Fruit fly (Drosophila melanogaster) whole organism, prepupa: ENCODE measurements around the gene Phlpp.

Experiments
- CG11294 ChIP-seq: fragments of 200-800 bp; sonication (Bioruptor generic); IDR thresholded peaks from 2 replicates; pipeline ENCODE4 v1.3.6; 2022; ENCODE audit warnings: missing biosample characterization, missing genetic modification characterization
- CG11762 ChIP-seq: fragments of 200-800 bp; sonication (Bioruptor generic); optimal IDR thresholded peaks from 3 replicates; lab custom pipeline; 2016; ENCODE audit warnings: missing biosample characterization, missing genetic modification characterization; ENCODE audit not compliant: insufficient read depth
- CG11902 ChIP-seq: fragments of 200-800 bp; sonication (Bioruptor generic); optimal IDR thresholded peaks from 3 replicates; lab custom pipeline; 2016; ENCODE audit warnings: missing biosample characterization, missing genetic modification characterization
- CG1621 ChIP-seq: fragments of 200-800 bp; sonication (Bioruptor generic); optimal IDR thresholded peaks from 3 replicates; lab custom pipeline; 2018; ENCODE audit warnings: missing biosample characterization, mild to moderate bottlenecking, missing genetic modification characterization
- Eip78C ChIP-seq: fragments of 200-800 bp; sonication (Bioruptor generic); peaks from one replicate; lab custom pipeline; 2016; ENCODE audit warnings: missing biosample characterization, missing genetic modification characterization
- Ets96B ChIP-seq: fragments of 200-800 bp; optimal IDR thresholded peaks from 2 replicates; lab custom pipeline; 2019; ENCODE audit warnings: missing biosample characterization, mild to moderate bottlenecking, missing genetic modification characterization, moderate library complexity
- Lpt ChIP-seq: fragments of 200-800 bp; sonication (Bioruptor generic); optimal IDR thresholded peaks from 3 replicates; lab custom pipeline; 2016; ENCODE audit warnings: missing biosample characterization, missing genetic modification characterization
- dsx ChIP-seq: fragments of 200-800 bp; optimal IDR thresholded peaks from 3 replicates; lab custom pipeline; 2019; ENCODE audit warnings: missing biosample characterization, mild to moderate bottlenecking, missing genetic modification characterization, moderate library complexity; ENCODE audit not compliant: poor library complexity, severe bottlenecking
- topi ChIP-seq: fragments of 200-800 bp; sonication (Bioruptor generic); optimal IDR thresholded peaks from 3 replicates; lab custom pipeline; 2016; ENCODE audit warnings: missing biosample characterization, missing genetic modification characterization

DNA sequence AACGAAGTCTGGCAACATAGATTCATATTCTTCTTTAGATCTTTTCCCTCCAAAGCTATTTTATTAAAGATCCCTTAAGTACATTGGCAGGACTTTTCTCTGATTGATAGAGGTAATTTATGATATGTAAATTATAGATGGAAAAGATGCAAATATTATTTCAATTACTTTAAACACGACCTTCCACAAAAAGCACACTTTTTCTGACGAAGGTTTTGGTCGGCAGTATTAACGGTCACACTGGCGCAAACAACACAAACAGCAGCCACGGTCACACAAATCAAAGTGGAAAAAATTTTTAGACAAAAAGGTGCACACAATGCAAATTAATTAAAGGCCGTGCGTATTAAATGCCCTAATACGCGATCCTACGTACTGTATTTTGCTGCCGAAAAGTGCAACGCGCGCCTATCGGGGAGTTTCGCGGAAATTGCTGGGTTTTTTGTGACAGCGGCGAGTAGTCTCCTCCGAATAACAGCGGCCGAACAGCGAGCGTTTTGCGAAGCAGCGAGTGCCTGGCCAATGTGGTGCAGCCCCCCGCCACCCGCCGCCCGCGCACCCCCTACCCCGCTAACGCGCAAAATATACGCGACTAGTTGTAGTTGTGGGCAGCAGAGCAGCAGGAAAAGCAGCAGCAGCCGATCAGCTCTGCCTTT, 4.9 kb upstream of the Phlpp start, which contains the start of gene CG10492:
- no peak for TF ChIP-seq CG11902 (GFP tag; lab: Kevin White, UChicago)
- TF ChIP-seq CG1621 (tag; lab: Kevin White, UChicago), result peak; percentile 47
- no peak for TF ChIP-seq Ets96B
- TF ChIP-seq CG11762, result no peak
- no peak for TF ChIP-seq dsx
- peak; percentile 48 for TF ChIP-seq Eip78C (GFP tag; lab: Kevin White, UChicago)
- no peak for TF ChIP-seq CG11294 (GFP tag; lab: Robert Waterston, UW)
- no peak for TF ChIP-seq topi (GFP tag; lab: Kevin White, UChicago)
- no peak for TF ChIP-seq Lpt
